Fruit fly (Drosophila melanogaster): ENCODE results near the gene bai.

dm6 chr3R:25027281-25028219, 11.6 kb upstream of the bai start:
- no peak for TF ChIP-seq psq (optimal IDR thresholded peaks at IDR 0.05)
- TF ChIP-seq usp (GFP tag; optimal IDR thresholded peaks at IDR 0.05): no peak
- TF ChIP-seq EcR (GFP tag; optimal IDR thresholded peaks at IDR 0.05): no peak

All from whole organism.